Worm (Caenorhabditis elegans): ENCODE data around the gene fipr-4.

Gene fipr-4

ce11 chrV:10182984-10183383 lies 45.3 kb downstream of the fipr-4 start, which contains the start of gene ZK856.4:
ZK856.4 (plus strand) TSS chrV:10183284.
- TF ChIP-seq dpff-1 (tag; optimal IDR thresholded peaks at IDR 0.05) (no peak), Y79H2A.3 (GFP tag; conservative IDR thresholded peaks at IDR 0.05) (no peak), let-526 (GFP tag; IDR thresholded peaks at IDR 0.05) (no peak), mes-4 (tag; optimal IDR thresholded peaks at IDR 0.05) (no peak), egrh-3 (GFP tag; IDR thresholded peaks at IDR 0.05) (no peak), Y53G8AR.9 (GFP tag; conservative IDR thresholded peaks at IDR 0.05) (no peak), Y53F4B.3 (GFP tag; IDR thresholded peaks at IDR 0.05) (no peak)

- TF ChIP-seq bed-1 (GFP tag; IDR thresholded peaks at IDR 0.05) = no peak
- no peak for TF ChIP-seq ztf-28 (GFP tag; IDR thresholded peaks at IDR 0.05)
- TF ChIP-seq athp-1 (tag; optimal IDR thresholded peaks at IDR 0.05) = no peak
- TF ChIP-seq F33H1.4 (GFP tag; IDR thresholded peaks at IDR 0.05) = no peak
- TF ChIP-seq tlf-1 (GFP tag; optimal IDR thresholded peaks at IDR 0.05) = no peak
- TF ChIP-seq Y67H2A.10 (GFP tag; conservative IDR thresholded peaks at IDR 0.05) = no peak
- TF ChIP-seq F23B12.7 (tag; optimal IDR thresholded peaks at IDR 0.05; ENCODE audit: insufficient read depth) = no peak
- TF ChIP-seq lsy-27 (tag; optimal IDR thresholded peaks at IDR 0.05; ENCODE audit: borderline replicate concordance, insufficient read depth) = no peak
- no peak for TF ChIP-seq B0336.3 (GFP tag; IDR thresholded peaks at IDR 0.05)
- no peak for TF ChIP-seq F52B5.7 (tag; optimal IDR thresholded peaks at IDR 0.05)
- TF ChIP-seq sptf-2 (GFP tag; optimal IDR thresholded peaks at IDR 0.05) = no peak
- no peak for TF ChIP-seq zim-3 (tag; optimal IDR thresholded peaks at IDR 0.05)
- no peak for TF ChIP-seq C06A6.2 (GFP tag; conservative IDR thresholded peaks at IDR 0.05)
- TF ChIP-seq unc-62 (GFP tag; optimal IDR thresholded peaks at IDR 0.05) = no peak
- no peak for TF ChIP-seq madf-8 (GFP tag; conservative IDR thresholded peaks at IDR 0.05)
- no peak for TF ChIP-seq ekl-4 (GFP tag; IDR thresholded peaks at IDR 0.05)
- no peak for TF ChIP-seq attf-3 (GFP tag; conservative IDR thresholded peaks at IDR 0.05)
- TF ChIP-seq K12H6.12 (tag; optimal IDR thresholded peaks at IDR 0.05) = no peak
- TF ChIP-seq Y95B8A.8 (GFP tag; IDR thresholded peaks at IDR 0.05) = no peak
Measured at ce11 chrV:10179235-10179634, 49.0 kb downstream of the fipr-4 start, which contains the start of gene cul-5. cul-5 (plus strand) TSS chrV:10179535.

ce11 chrV:10178166-10178565 lies 50.1 kb downstream of the fipr-4 start:
- TF ChIP-seq B0035.1 (tag; optimal IDR thresholded peaks at IDR 0.05) (no peak), F57C9.4 (tag; optimal IDR thresholded peaks at IDR 0.05) (no peak), cebp-1 (GFP tag; IDR thresholded peaks at IDR 0.05) (no peak), cebp-1 (tag; optimal IDR thresholded peaks at IDR 0.05) (peak; percentile 32), B0336.3 (GFP tag; IDR thresholded peaks at IDR 0.05) (no peak), Y67H2A.10 (GFP tag; conservative IDR thresholded peaks at IDR 0.05) (no peak), fkh-3 (tag; optimal IDR thresholded peaks at IDR 0.05) (no peak), atf-7 (tag; optimal IDR thresholded peaks at IDR 0.05) (no peak), C17E4.6 (GFP tag; IDR thresholded peaks at IDR 0.05) (no peak), ceh-27 (GFP tag; optimal IDR thresholded peaks at IDR 0.05) (peak; percentile 56), let-526 (GFP tag; IDR thresholded peaks at IDR 0.05) (no peak), nhr-80 (tag; optimal IDR thresholded peaks at IDR 0.05) (peak; percentile 16), lin-40 (tag; optimal IDR thresholded peaks at IDR 0.05) (peak; percentile 31), lag-1 (GFP tag; IDR thresholded peaks at IDR 0.05) (no peak), rpc-1 (optimal IDR thresholded peaks at IDR 0.05) (no peak), rpc-1 (tag; optimal IDR thresholded peaks at IDR 0.05) (no peak), akir-1 (GFP tag; optimal IDR thresholded peaks at IDR 0.05) (no peak), dpff-1 (tag; optimal IDR thresholded peaks at IDR 0.05) (no peak), dox-1 (GFP tag; IDR thresholded peaks at IDR 0.05) (peak; percentile 58; the same call in 1 of the 2 replicates), Y79H2A.3 (GFP tag; conservative IDR thresholded peaks at IDR 0.05) (no peak), let-607 (tag; optimal IDR thresholded peaks at IDR 0.05) (peak in 1 of 2 experiments; percentile 6), efl-1 (GFP tag; optimal IDR thresholded peaks at IDR 0.05) (no peak), unc-62 (GFP tag; optimal IDR thresholded peaks at IDR 0.05) (no peak), F52B5.7 (tag; optimal IDR thresholded peaks at IDR 0.05) (no peak), K12H6.12 (tag; optimal IDR thresholded peaks at IDR 0.05) (peak; percentile 43), ceh-40 (GFP tag; IDR thresholded peaks at IDR 0.05) (no peak), madf-6 (GFP tag; IDR thresholded peaks at IDR 0.05) (no peak; the same call in 1 of the 2 replicates), Y56A3A.18 (GFP tag; IDR thresholded peaks at IDR 0.05) (no peak), lir-1 (GFP tag; conservative IDR thresholded peaks at IDR 0.05) (no peak)

All from whole organism, young adult.